2 worm cellular contexts compared by ENCODE assay signal in genomic region chrV:6784853-6785492, ce11.
TF ChIP-seq lines count a peak whose summit lies in the region.

Gene spn-4 (minus strand): TSS chrV:6784903.
Gene spe-39 (plus strand): TSS chrV:6785451.

TF ChIP-seq in whole organism, L4 larva, 104 proteins besides CTCF, POLR2A, EP300 and RAD21 (continued from another document):
- TF ChIP-seq lsy-2 (tag; optimal IDR thresholded peaks at IDR 0.05; lab: Kevin White, UChicago) (peak in 1 of 2 experiments; percentile 77), dve-1 (tag; optimal IDR thresholded peaks at IDR 0.05; lab: Kevin White, UChicago; ENCODE audit: insufficient read depth) (no peak), mxl-3 (GFP tag; optimal IDR thresholded peaks at IDR 0.05; lab: Kevin White, UChicago) (no peak), hif-1 (tag; optimal IDR thresholded peaks at IDR 0.05; lab: Kevin White, UChicago) (peak in 1 of 2 experiments; percentile 32), mxl-2 (GFP tag; conservative IDR thresholded peaks at IDR 0.05; lab: Robert Waterston, UW) (no peak), ztf-11 (tag; optimal IDR thresholded peaks at IDR 0.05; lab: Kevin White, UChicago) (no peak), ama-1 (optimal IDR thresholded peaks at IDR 0.05; lab: Kevin White, UChicago) (no peak), lin-1 (GFP tag; IDR thresholded peaks at IDR 0.05; lab: Robert Waterston, UW) (peak; percentile 43; the same call in 1 of the 2 replicates), T26A8.4 (GFP tag; IDR thresholded peaks at IDR 0.05; lab: Robert Waterston, UW) (peak; percentile 57), mep-1 (tag; optimal IDR thresholded peaks at IDR 0.05; lab: Kevin White, UChicago) (no peak), ces-1 (GFP tag; optimal IDR thresholded peaks at IDR 0.05; lab: Kevin White, UChicago) (no peak), ceh-20 (GFP tag; IDR thresholded peaks at IDR 0.05; lab: Robert Waterston, UW) (peak; percentile 47; the same call in 1 of the 2 replicates), nhr-10 (tag; optimal IDR thresholded peaks at IDR 0.05; lab: Kevin White, UChicago) (no peak), madf-5 (GFP tag; IDR thresholded peaks at IDR 0.05; lab: Robert Waterston, UW) (no peak), zip-2 (tag; optimal IDR thresholded peaks at IDR 0.05; lab: Kevin White, UChicago) (no peak), daf-8 (GFP tag; IDR thresholded peaks at IDR 0.05; lab: Robert Waterston, UW) (no peak)

TF ChIP-seq in whole organism, late embryonic, 69 proteins besides CTCF, POLR2A, EP300 and RAD21 (continued from another document):
- TF ChIP-seq T23F11.4 (GFP tag; optimal IDR thresholded peaks at IDR 0.05; lab: Kevin White, UChicago), result no peak
- no peak for TF ChIP-seq pag-3 (tag; optimal IDR thresholded peaks at IDR 0.05; lab: Kevin White, UChicago; ENCODE audit: borderline replicate concordance)
